Worm (Caenorhabditis elegans) whole organism, early embryonic: ENCODE measurements around the gene cah-4.

ENCODE experiments used
- B0310.2 ChIP-seq: sonication (generic microtip); optimal IDR thresholded peaks from 2 replicates; lab custom pipeline; 2016; ENCODE audit warnings: mild to moderate bottlenecking, missing genetic modification characterization, missing compliant biosample characterization
- aly-1 ChIP-seq: sonication (generic microtip); optimal IDR thresholded peaks from 2 replicates; lab custom pipeline; 2016; ENCODE audit warnings: missing genetic modification characterization, missing compliant biosample characterization
- ama-1 ChIP-seq: fragments of 150-350 bp; optimal IDR thresholded peaks from 2 replicates; lab custom pipeline; 2014
- ets-7 ChIP-seq: sonication (generic microtip); optimal IDR thresholded peaks from 2 replicates; lab custom pipeline; 2016; ENCODE audit warnings: missing genotype, missing genetic modification characterization, missing compliant biosample characterization
- flt-1 ChIP-seq: fragments of 200-800 bp; sonication (Bioruptor generic); IDR thresholded peaks from 2 replicates; pipeline ENCODE4 v1.3.6; 2022; ENCODE audit warnings: missing genetic modification characterization, missing compliant biosample characterization
- pes-1 ChIP-seq: fragments of 200-800 bp; sonication (Bioruptor generic); IDR thresholded peaks from 2 replicates; pipeline ENCODE4 v1.3.6; 2022; ENCODE audit warnings: missing genetic modification reagents, missing genetic modification characterization, missing compliant biosample characterization
- sea-1 ChIP-seq: fragments of 200-800 bp; sonication (Bioruptor generic); conservative IDR thresholded peaks from 2 replicates; pipeline ENCODE4 v1.3.6; 2022; ENCODE audit warnings: missing genetic modification characterization, missing compliant biosample characterization
- tbx-37 ChIP-seq: fragments of 200-800 bp; sonication (Bioruptor generic); conservative IDR thresholded peaks from 2 replicates; pipeline ENCODE4 v1.3.6; 2022; ENCODE audit warnings: missing genetic modification reagents, missing genetic modification characterization, missing compliant biosample characterization
- tra-4 ChIP-seq: sonication (generic microtip); optimal IDR thresholded peaks from 2 replicates; lab custom pipeline; 2017; ENCODE audit warnings: missing genetic modification characterization, missing compliant biosample characterization

DNA sequence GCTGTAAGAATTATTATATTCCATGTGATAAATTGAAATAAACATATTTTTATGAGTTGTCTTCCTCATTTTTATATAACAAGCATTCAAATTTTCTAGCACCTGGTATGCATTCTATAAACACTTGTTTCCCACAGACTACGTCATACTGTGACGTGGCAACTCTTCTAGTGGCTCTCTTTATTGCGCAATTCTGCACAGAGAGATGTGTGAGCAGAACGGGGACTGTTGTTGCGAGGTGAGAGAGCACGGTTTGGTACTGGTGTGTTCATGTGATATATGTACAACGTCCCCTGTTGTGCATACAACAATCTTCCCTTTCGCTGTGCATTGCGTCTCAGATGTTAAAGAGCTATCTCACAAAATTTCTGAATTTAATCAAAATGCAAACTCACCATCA, 17.3 kb upstream of the cah-4 start:
- no peak for TF ChIP-seq B0310.2 (tag; lab: Kevin White, UChicago)
- no peak for TF ChIP-seq tbx-37 (GFP tag; lab: Robert Waterston, UW)
- no peak for TF ChIP-seq ama-1
- TF ChIP-seq flt-1 (GFP tag; lab: Robert Waterston, UW) = no peak
- TF ChIP-seq sea-1 (GFP tag; lab: Robert Waterston, UW) = no peak
- no peak for TF ChIP-seq pes-1 (GFP tag; lab: Robert Waterston, UW)
- no peak for TF ChIP-seq tra-4 (tag; lab: Kevin White, UChicago)
- TF ChIP-seq ets-7 (tag; lab: Kevin White, UChicago) = no peak
- no peak for TF ChIP-seq aly-1 (tag; lab: Kevin White, UChicago)
